Worm (Caenorhabditis elegans) whole organism, L2 larva: Measurements from ENCODE around the gene C50F4.12.

ENCODE experiments used
- ama-1 ChIP-seq: fragments of 150-350 bp; optimal IDR thresholded peaks from 2 replicates; lab custom pipeline; 2018; ENCODE audit warnings: inconsistent platforms
- nhr-11 ChIP-seq: fragments of 150-350 bp; optimal IDR thresholded peaks from 2 replicates; lab custom pipeline; 2014; ENCODE audit warnings: missing biosample characterization, missing genetic modification characterization
- nhr-12 ChIP-seq: fragments of 150-350 bp; optimal IDR thresholded peaks from 2 replicates; lab custom pipeline; 2014; ENCODE audit warnings: missing biosample characterization, missing genetic modification characterization
- nhr-77 ChIP-seq: fragments of 150-350 bp; optimal IDR thresholded peaks from 2 replicates; lab custom pipeline; 2014; ENCODE audit warnings: missing biosample characterization, missing genetic modification characterization
- snpc-4 ChIP-seq: fragments of 150-350 bp; optimal IDR thresholded peaks from 2 replicates; lab custom pipeline; 2014; ENCODE audit warnings: missing biosample characterization, missing genetic modification characterization
- unc-55 ChIP-seq: fragments of 150-350 bp; sonication (generic microtip); optimal IDR thresholded peaks from 3 replicates; lab custom pipeline; 2014; ENCODE audit warnings: missing biosample characterization, missing genetic modification reagents, missing genetic modification characterization
- unc-62 ChIP-seq: fragments of 150-350 bp; optimal IDR thresholded peaks from 2 replicates; lab custom pipeline; 2014; ENCODE audit warnings: missing biosample characterization, missing genetic modification reagents, missing genetic modification characterization

- no peak for TF ChIP-seq nhr-11
- no peak for TF ChIP-seq ama-1
- no peak for TF ChIP-seq nhr-77 (tag; lab: Kevin White, UChicago)
- no peak for TF ChIP-seq unc-62 (GFP tag; lab: Kevin White, UChicago)
- no peak for TF ChIP-seq snpc-4 (tag; lab: Kevin White, UChicago)
- no peak for TF ChIP-seq unc-55 (GFP tag; lab: Kevin White, UChicago)
- TF ChIP-seq nhr-12 (tag; lab: Kevin White, UChicago), result no peak
Measured at ce11 chrV:9492460-9492859, 47.1 kb downstream of the C50F4.12 start.
